Worm (Caenorhabditis elegans) whole organism, early embryonic: ENCODE measurements around the gene fbxa-44.
"Not testable (repeated sequence)": the region's sequence is repeated elsewhere in the genome, so short reads cannot be mapped to it uniquely, and the experiment has no call there.

Source experiments
- B0310.2 ChIP-seq: sonication (generic microtip); optimal IDR thresholded peaks from 2 replicates; lab custom pipeline; 2016; ENCODE audit warnings: mild to moderate bottlenecking, missing genetic modification characterization, missing compliant biosample characterization
- F13C5.2 ChIP-seq: sonication (generic microtip); optimal IDR thresholded peaks from 2 replicates; lab custom pipeline; 2017; ENCODE audit warnings: mild to moderate bottlenecking, missing genetic modification characterization, inconsistent platforms, missing compliant biosample characterization
- aly-1 ChIP-seq: sonication (generic microtip); optimal IDR thresholded peaks from 2 replicates; lab custom pipeline; 2016; ENCODE audit warnings: missing genetic modification characterization, missing compliant biosample characterization
- ama-1 ChIP-seq: fragments of 150-350 bp; optimal IDR thresholded peaks from 2 replicates; lab custom pipeline; 2014
- ceh-13 ChIP-seq: fragments of 200-800 bp; sonication (Bioruptor generic); optimal IDR thresholded peaks from 2 replicates; lab custom pipeline; 2018; ENCODE audit warnings: mild to moderate bottlenecking, missing genetic modification characterization, missing compliant biosample characterization
- ceh-36 ChIP-seq: sonication (generic microtip); optimal IDR thresholded peaks from 2 replicates; lab custom pipeline; 2016; ENCODE audit warnings: missing genetic modification characterization, inconsistent platforms, missing compliant biosample characterization
- ets-7 ChIP-seq: sonication (generic microtip); optimal IDR thresholded peaks from 2 replicates; lab custom pipeline; 2016; ENCODE audit warnings: missing genotype, missing genetic modification characterization, missing compliant biosample characterization
- flt-1 ChIP-seq: fragments of 200-800 bp; sonication (Bioruptor generic); IDR thresholded peaks from 2 replicates; pipeline ENCODE4 v1.3.6; 2022; ENCODE audit warnings: missing genetic modification characterization, missing compliant biosample characterization
- hmbx-1 ChIP-seq: sonication (generic microtip); optimal IDR thresholded peaks from 2 replicates; lab custom pipeline; 2016; ENCODE audit warnings: mild to moderate bottlenecking, missing genetic modification characterization, missing compliant biosample characterization
- hmg-4 ChIP-seq: fragments of 200-800 bp; sonication (Bioruptor generic); optimal IDR thresholded peaks from 2 replicates; lab custom pipeline; 2018; ENCODE audit warnings: mild to moderate bottlenecking, missing genetic modification characterization, missing compliant biosample characterization
- hnd-1 ChIP-seq: sonication (generic microtip); optimal IDR thresholded peaks from 2 replicates; lab custom pipeline; 2016; ENCODE audit warnings: missing genetic modification characterization, missing compliant biosample characterization
- pes-1 ChIP-seq: fragments of 200-800 bp; sonication (Bioruptor generic); IDR thresholded peaks from 2 replicates; pipeline ENCODE4 v1.3.6; 2022; ENCODE audit warnings: missing genetic modification reagents, missing genetic modification characterization, missing compliant biosample characterization
- scrt-1 ChIP-seq: fragments of 200-800 bp; sonication (Bioruptor generic); IDR thresholded peaks from 2 replicates; pipeline ENCODE4 v1.3.6; 2022; ENCODE audit warnings: missing genetic modification characterization, missing compliant biosample characterization
- sea-1 ChIP-seq: fragments of 200-800 bp; sonication (Bioruptor generic); conservative IDR thresholded peaks from 2 replicates; pipeline ENCODE4 v1.3.6; 2022; ENCODE audit warnings: missing genetic modification characterization, missing compliant biosample characterization
- tbx-11 ChIP-seq: fragments of 200-800 bp; sonication (Bioruptor generic); IDR thresholded peaks from 2 replicates; pipeline ENCODE4 v1.3.6; 2022; ENCODE audit warnings: missing genetic modification characterization, missing compliant biosample characterization
- tbx-37 ChIP-seq: fragments of 200-800 bp; sonication (Bioruptor generic); conservative IDR thresholded peaks from 2 replicates; pipeline ENCODE4 v1.3.6; 2022; ENCODE audit warnings: missing genetic modification reagents, missing genetic modification characterization, missing compliant biosample characterization
- tra-4 ChIP-seq: sonication (generic microtip); optimal IDR thresholded peaks from 2 replicates; lab custom pipeline; 2017; ENCODE audit warnings: missing genetic modification characterization, missing compliant biosample characterization

The fbxa-44 gene

ce11 chrV:16916079-16916478, 27.0 kb downstream of the fbxa-44 start, which contains the start of gene F09C6.10:
TSS of gene F09C6.10 (minus strand) at chrV:16916179.
- TF ChIP-seq sea-1 (GFP tag; lab: Robert Waterston, UW) (no peak), B0310.2 (tag; lab: Kevin White, UChicago) (no peak), F13C5.2 (tag; lab: Kevin White, UChicago) (no peak), hmbx-1 (tag; lab: Kevin White, UChicago) (no peak), aly-1 (tag; lab: Kevin White, UChicago) (no peak), hnd-1 (no peak), ceh-13 (no peak), scrt-1 (no peak), ceh-36 (tag; lab: Kevin White, UChicago) (no peak)

ce11 chrV:16918378-16918777, 29.3 kb downstream of the fbxa-44 start, which contains the start of the genes fbxa-206 and Y102A5C.2:
TSS of gene fbxa-206 (minus strand) at chrV:16918478.
TSS of gene Y102A5C.2 (plus strand) at chrV:16918731.
- no peak for TF ChIP-seq hmg-4 (GFP tag; lab: Kevin White, UChicago)
- TF ChIP-seq hnd-1: no peak
- TF ChIP-seq sea-1 (GFP tag; lab: Robert Waterston, UW): no peak

ce11 chrV:16919675-16920074, 30.6 kb downstream of the fbxa-44 start:
- TF ChIP-seq ets-7 (tag; lab: Kevin White, UChicago): no peak
- no peak for TF ChIP-seq tra-4 (tag; lab: Kevin White, UChicago)
- no peak for TF ChIP-seq tbx-11
- TF ChIP-seq hmbx-1 (tag; lab: Kevin White, UChicago): no peak
- no peak for TF ChIP-seq ceh-13
- TF ChIP-seq hmg-4 (GFP tag; lab: Kevin White, UChicago): no peak

- TF ChIP-seq aly-1 (tag; lab: Kevin White, UChicago) (no peak), hmg-4 (GFP tag; lab: Kevin White, UChicago) (no peak), tra-4 (tag; lab: Kevin White, UChicago) (no peak), F13C5.2 (tag; lab: Kevin White, UChicago) (no peak), B0310.2 (tag; lab: Kevin White, UChicago) (no peak), pes-1 (GFP tag; lab: Robert Waterston, UW) (no peak), ceh-36 (tag; lab: Kevin White, UChicago) (no peak), hnd-1 (no peak), hmbx-1 (tag; lab: Kevin White, UChicago) (no peak), scrt-1 (no peak), flt-1 (GFP tag; lab: Robert Waterston, UW) (no peak), ceh-13 (no peak), sea-1 (GFP tag; lab: Robert Waterston, UW) (no peak), tbx-11 (no peak), ets-7 (tag; lab: Kevin White, UChicago) (no peak), tbx-37 (GFP tag; lab: Robert Waterston, UW) (no peak), ama-1 (no peak)
Measured at ce11 chrV:16921952-16922351, 32.9 kb downstream of the fbxa-44 start, which contains the start of gene Y102A5C.4. TSS of gene Y102A5C.4 (plus strand) at chrV:16922252.

ce11 chrV:16927345-16927744, 38.3 kb downstream of the fbxa-44 start, which contains the start of gene Y102A5C.36:
TSS of gene Y102A5C.36 (minus strand) at chrV:16927445.
- TF ChIP-seq hnd-1 (no peak), ceh-36 (tag; lab: Kevin White, UChicago) (no peak), tbx-37 (GFP tag; lab: Robert Waterston, UW) (no peak), tbx-11 (no peak), hmg-4 (GFP tag; lab: Kevin White, UChicago) (no peak), tra-4 (tag; lab: Kevin White, UChicago) (no peak), ceh-13 (no peak), ama-1 (no peak), hmbx-1 (tag; lab: Kevin White, UChicago) (no peak), sea-1 (GFP tag; lab: Robert Waterston, UW) (no peak), B0310.2 (tag; lab: Kevin White, UChicago) (no peak), aly-1 (tag; lab: Kevin White, UChicago) (no peak), pes-1 (GFP tag; lab: Robert Waterston, UW) (no peak), flt-1 (GFP tag; lab: Robert Waterston, UW) (no peak), scrt-1 (no peak), F13C5.2 (tag; lab: Kevin White, UChicago) (no peak)

- TF ChIP-seq flt-1 (GFP tag; lab: Robert Waterston, UW); ama-1; scrt-1: not testable (repeated sequence)
Measured at ce11 chrV:16938731-16939130, 49.7 kb downstream of the fbxa-44 start, which contains the start of gene fbxa-148. TSS of gene fbxa-148 (plus strand) at chrV:16939031.
